Worm (Caenorhabditis elegans): ENCODE measurements around the gene tpa-1.

ce11 chrIV:71266-71665, 20.5 kb upstream of the tpa-1 start:
- TF ChIP-seq him-1 (tag; optimal IDR thresholded peaks at IDR 0.05), result no peak
- TF ChIP-seq dao-5 (tag; optimal IDR thresholded peaks at IDR 0.05), result no peak
- no peak for TF ChIP-seq W03F9.2 (tag; optimal IDR thresholded peaks at IDR 0.05)

Measured in whole organism, L4/young adult.